Worm (Caenorhabditis elegans) whole organism, L3 larva: Measurements from ENCODE around the gene C18D11.3.
"Not testable (repeated sequence)": the region's sequence is repeated elsewhere in the genome, so short reads cannot be mapped to it uniquely, and the experiment has no call there.

Experiments
- R02D3.7 ChIP-seq: fragments of 150-350 bp; optimal IDR thresholded peaks from 2 replicates; lab custom pipeline; 2014; ENCODE audit warnings: missing biosample characterization, missing genetic modification characterization
- aly-2 ChIP-seq: fragments of 150-350 bp; optimal IDR thresholded peaks from 2 replicates; lab custom pipeline; 2014; ENCODE audit warnings: missing biosample characterization, missing genetic modification characterization
- ceh-16 ChIP-seq: sonication (generic microtip); optimal IDR thresholded peaks from 2 replicates; lab custom pipeline; 2017; ENCODE audit warnings: missing biosample characterization, missing genetic modification characterization
- ceh-28 ChIP-seq: fragments of 150-350 bp; optimal IDR thresholded peaks from 2 replicates; lab custom pipeline; 2014; ENCODE audit warnings: missing biosample characterization, missing genetic modification reagents, missing genetic modification characterization
- ceh-82 ChIP-seq: fragments of 150-350 bp; optimal IDR thresholded peaks from 2 replicates; lab custom pipeline; 2014; ENCODE audit warnings: missing biosample characterization, missing genetic modification characterization
- ceh-9 ChIP-seq: sonication (generic microtip); optimal IDR thresholded peaks from 2 replicates; lab custom pipeline; 2018; ENCODE audit warnings: missing biosample characterization, missing genetic modification characterization
- egl-27 ChIP-seq: sonication (generic microtip); optimal IDR thresholded peaks from 4 replicates; lab custom pipeline; 2017; ENCODE audit warnings: missing biosample characterization, missing genetic modification reagents, missing genetic modification characterization
- elt-2 ChIP-seq: sonication (generic microtip); optimal IDR thresholded peaks from 2 replicates; lab custom pipeline; 2016; ENCODE audit warnings: missing genetic modification reagents, mild to moderate bottlenecking, missing genetic modification characterization, missing compliant biosample characterization
- elt-3 ChIP-seq, 3 experiments: fragments of 150-350 bp in 1 of 3; sonication (generic microtip) in 2 of 3; optimal IDR thresholded peaks; 2 replicates in 2 of 3; 4 replicates in 1 of 3; lab custom pipeline; 2014 to 2017; ENCODE audit warnings: missing biosample characterization in 3 of 3, missing genetic modification characterization in 3 of 3
- eor-1 ChIP-seq, 2 experiments: fragments of 150-350 bp; optimal IDR thresholded peaks; 2 replicates each; lab custom pipeline; 2014 to 2018; ENCODE audit warnings: missing biosample characterization in 2 of 2, missing genetic modification characterization in 2 of 2
- fkh-10 ChIP-seq: sonication (generic microtip); optimal IDR thresholded peaks from 2 replicates; lab custom pipeline; 2017; ENCODE audit warnings: missing biosample characterization, missing genetic modification reagents, missing genetic modification characterization
- fkh-2 ChIP-seq: fragments of 150-350 bp; optimal IDR thresholded peaks from 2 replicates; lab custom pipeline; 2014; ENCODE audit warnings: missing biosample characterization, missing genetic modification reagents, missing genetic modification characterization
- fos-1 ChIP-seq: fragments of 150-350 bp; optimal IDR thresholded peaks from 2 replicates; lab custom pipeline; 2014; ENCODE audit warnings: missing biosample characterization, missing genetic modification characterization
- hmg-11 ChIP-seq: sonication (generic microtip); optimal IDR thresholded peaks from 2 replicates; lab custom pipeline; 2016; ENCODE audit warnings: missing genetic modification characterization, missing compliant biosample characterization
- lin-15B ChIP-seq: fragments of 150-350 bp; optimal IDR thresholded peaks from 2 replicates; lab custom pipeline; 2014; ENCODE audit warnings: missing biosample characterization, missing genetic modification characterization
- lin-39 ChIP-seq: fragments of 150-350 bp; optimal IDR thresholded peaks from 2 replicates; lab custom pipeline; 2018; ENCODE audit warnings: missing biosample characterization, missing genetic modification reagents, missing genetic modification characterization
- lsy-12 ChIP-seq: sonication (generic microtip); optimal IDR thresholded peaks from 2 replicates; lab custom pipeline; 2016; ENCODE audit warnings: mild to moderate bottlenecking, missing genetic modification characterization, missing compliant biosample characterization
- mdl-1 ChIP-seq: fragments of 150-350 bp; optimal IDR thresholded peaks from 2 replicates; lab custom pipeline; 2014; ENCODE audit warnings: missing biosample characterization, missing genetic modification characterization
- mml-1 ChIP-seq: fragments of 150-350 bp; sonication (generic microtip); optimal IDR thresholded peaks from 3 replicates; lab custom pipeline; 2014; ENCODE audit warnings: missing biosample characterization, missing genetic modification characterization
- nfya-1 ChIP-seq: sonication (generic microtip); optimal IDR thresholded peaks from 2 replicates; lab custom pipeline; 2017; ENCODE audit warnings: missing genetic modification characterization, mild to moderate bottlenecking, missing compliant biosample characterization, antibody characterized with exemption, moderate library complexity; ENCODE audit not compliant: insufficient read depth
- nhr-12 ChIP-seq: fragments of 150-350 bp; optimal IDR thresholded peaks from 2 replicates; lab custom pipeline; 2014; ENCODE audit warnings: missing biosample characterization, missing genetic modification characterization
- nhr-23 ChIP-seq: fragments of 150-350 bp; optimal IDR thresholded peaks from 2 replicates; lab custom pipeline; 2014; ENCODE audit warnings: missing biosample characterization, missing genetic modification reagents, missing genetic modification characterization
- nhr-237 ChIP-seq: fragments of 150-350 bp; optimal IDR thresholded peaks from 2 replicates; lab custom pipeline; 2014; ENCODE audit warnings: missing biosample characterization, missing genetic modification characterization
- nhr-28 ChIP-seq: fragments of 150-350 bp; optimal IDR thresholded peaks from 2 replicates; lab custom pipeline; 2014; ENCODE audit warnings: missing biosample characterization, missing genetic modification characterization
- nhr-43 ChIP-seq: sonication (generic microtip); optimal IDR thresholded peaks from 2 replicates; lab custom pipeline; 2016; ENCODE audit warnings: mild to moderate bottlenecking, missing genetic modification characterization, missing compliant biosample characterization; ENCODE audit not compliant: poor library complexity, severe bottlenecking
- nhr-67 ChIP-seq: fragments of 150-350 bp; optimal IDR thresholded peaks from 2 replicates; lab custom pipeline; 2014; ENCODE audit warnings: missing biosample characterization, missing genetic modification characterization
- pha-4 ChIP-seq: fragments of 150-350 bp; optimal IDR thresholded peaks from 2 replicates; lab custom pipeline; 2014; ENCODE audit warnings: missing biosample characterization, missing genetic modification reagents, missing genetic modification characterization
- sea-2 ChIP-seq: fragments of 150-350 bp; sonication (generic microtip); optimal IDR thresholded peaks from 4 replicates; lab custom pipeline; 2014; ENCODE audit warnings: missing biosample characterization, missing genetic modification reagents, missing genetic modification characterization
- snpc-4 ChIP-seq: fragments of 150-350 bp; optimal IDR thresholded peaks from 2 replicates; lab custom pipeline; 2014; ENCODE audit warnings: missing biosample characterization, missing genetic modification characterization
- tbx-2 ChIP-seq: sonication (generic microtip); optimal IDR thresholded peaks from 2 replicates; lab custom pipeline; 2016; ENCODE audit warnings: mild to moderate bottlenecking, missing genetic modification characterization, missing compliant biosample characterization
- unc-39 ChIP-seq: sonication (generic microtip); optimal IDR thresholded peaks from 4 replicates; lab custom pipeline; 2017; ENCODE audit warnings: missing biosample characterization, missing genetic modification characterization
- unc-62 ChIP-seq: fragments of 150-350 bp; sonication (generic microtip); optimal IDR thresholded peaks from 4 replicates; lab custom pipeline; 2014; ENCODE audit warnings: missing biosample characterization, missing genetic modification reagents, missing genetic modification characterization
- zag-1 ChIP-seq: fragments of 150-350 bp; optimal IDR thresholded peaks from 2 replicates; lab custom pipeline; 2014; ENCODE audit warnings: missing biosample characterization, missing genetic modification characterization
- ztf-11 ChIP-seq: fragments of 150-350 bp; optimal IDR thresholded peaks from 2 replicates; lab custom pipeline; 2014; ENCODE audit warnings: missing biosample characterization, missing genetic modification characterization
- ztf-4 ChIP-seq: fragments of 150-350 bp; optimal IDR thresholded peaks from 2 replicates; lab custom pipeline; 2014; ENCODE audit warnings: missing biosample characterization, missing genetic modification characterization

C18D11.3 gene

ce11 chrIII:11780183-11780664, 43.0 kb upstream of the C18D11.3 start, which contains the start of gene C24H11.5:
TSS of gene C24H11.5 (plus strand) at chrIII:11780233.
- TF ChIP-seq ceh-16 (tag; lab: Kevin White, UChicago) (no peak), egl-27 (no peak), unc-39 (tag; lab: Kevin White, UChicago) (no peak), fkh-2 (tag; lab: Kevin White, UChicago) (no peak), elt-2 (tag; lab: Kevin White, UChicago) (no peak), unc-62 (GFP tag; lab: Kevin White, UChicago) (no peak), ztf-11 (no peak), lsy-12 (no peak), eor-1 (tag; optimal IDR thresholded peaks at IDR 0.05; lab: Kevin White, UChicago) (no peak), nhr-43 (tag; lab: Kevin White, UChicago) (no peak), nhr-28 (tag; lab: Kevin White, UChicago) (no peak), ceh-82 (no peak), elt-3 (tag; optimal IDR thresholded peaks at IDR 0.05; lab: Kevin White, UChicago) (no peak), nhr-237 (tag; lab: Kevin White, UChicago) (no peak), R02D3.7 (tag; lab: Kevin White, UChicago) (no peak), hmg-11 (tag; lab: Kevin White, UChicago) (no peak), aly-2 (tag; lab: Kevin White, UChicago) (no peak), fos-1 (no peak), pha-4 (tag; lab: Kevin White, UChicago) (no peak), ceh-9 (tag; lab: Kevin White, UChicago) (no peak)

- TF ChIP-seq unc-62 (GFP tag; lab: Kevin White, UChicago): no peak
- TF ChIP-seq ceh-16 (tag; lab: Kevin White, UChicago): no peak
- no peak for TF ChIP-seq lin-39 (tag; lab: Kevin White, UChicago)
- TF ChIP-seq ztf-4 (tag; lab: Kevin White, UChicago): no peak
- TF ChIP-seq lsy-12: no peak
- no peak for TF ChIP-seq nhr-43 (tag; lab: Kevin White, UChicago)
- no peak for TF ChIP-seq nhr-28 (tag; lab: Kevin White, UChicago)
- no peak for TF ChIP-seq fkh-2 (tag; lab: Kevin White, UChicago)
- TF ChIP-seq tbx-2 (tag; lab: Kevin White, UChicago): no peak
- no peak for TF ChIP-seq sea-2 (GFP tag; lab: Kevin White, UChicago)
- no peak for TF ChIP-seq eor-1 (tag; optimal IDR thresholded peaks at IDR 0.05; lab: Kevin White, UChicago)
- TF ChIP-seq mdl-1 (tag; lab: Kevin White, UChicago): no peak
- no peak for TF ChIP-seq nhr-237 (tag; lab: Kevin White, UChicago)
- no peak for TF ChIP-seq snpc-4
- no peak for TF ChIP-seq hmg-11 (tag; lab: Kevin White, UChicago)
- TF ChIP-seq nhr-67 (tag; lab: Kevin White, UChicago): no peak
Observed at ce11 chrIII:11781800-11782199, 41.4 kb upstream of the C18D11.3 start, which contains the start of gene srd-74. TSS of gene srd-74 (plus strand) at chrIII:11782100.

- no peak for TF ChIP-seq fkh-10
- no peak for TF ChIP-seq nhr-23
- no peak for TF ChIP-seq lsy-12
- TF ChIP-seq unc-62 (GFP tag; lab: Kevin White, UChicago): no peak
- no peak for TF ChIP-seq zag-1 (tag; lab: Kevin White, UChicago)
- TF ChIP-seq egl-27: no peak
- no peak for TF ChIP-seq ceh-9 (tag; lab: Kevin White, UChicago)
- no peak for TF ChIP-seq lin-15B
Observed at ce11 chrIII:11785961-11786360, 37.3 kb upstream of the C18D11.3 start, which contains the start of gene tbx-38. TSS of gene tbx-38 (minus strand) at chrIII:11786061.

- TF ChIP-seq nfya-1 (tag; lab: Kevin White, UChicago); lsy-12; lin-39 (tag; lab: Kevin White, UChicago): not testable (repeated sequence)
Observed at ce11 chrIII:11787376-11787775, 35.9 kb upstream of the C18D11.3 start, which contains the start of gene C24H11.1. TSS of gene C24H11.1 (plus strand) at chrIII:11787676.

ce11 chrIII:11789480-11789879, 33.8 kb upstream of the C18D11.3 start:
- TF ChIP-seq tbx-2 (tag; lab: Kevin White, UChicago) (no peak), mml-1 (no peak), nhr-12 (tag; lab: Kevin White, UChicago) (no peak), fkh-2 (tag; lab: Kevin White, UChicago) (no peak), sea-2 (GFP tag; lab: Kevin White, UChicago) (no peak), elt-2 (tag; lab: Kevin White, UChicago) (no peak), eor-1 (tag; optimal IDR thresholded peaks at IDR 0.05; lab: Kevin White, UChicago) (no peak), ceh-28 (tag; lab: Kevin White, UChicago) (no peak), nhr-43 (tag; lab: Kevin White, UChicago) (no peak), ztf-4 (tag; lab: Kevin White, UChicago) (no peak)
